Worm (Caenorhabditis elegans) whole organism, L1 larva: ENCODE data around the gene rme-4.

ENCODE experiments used
- C04F5.9 ChIP-seq: sonication (generic microtip); optimal IDR thresholded peaks from 2 replicates; lab custom pipeline; 2016; ENCODE audit warnings: missing genetic modification characterization, missing compliant biosample characterization
- Y116A8C.19 ChIP-seq: sonication (generic microtip); optimal IDR thresholded peaks from 2 replicates; lab custom pipeline; 2016; ENCODE audit warnings: missing compliant biosample characterization, missing genetic modification characterization, borderline replicate concordance
- alr-1 ChIP-seq: fragments of 200-800 bp; sonication (Bioruptor generic); optimal IDR thresholded peaks from 2 replicates; lab custom pipeline; 2018; ENCODE audit warnings: borderline replicate concordance, mild to moderate bottlenecking, missing genetic modification characterization, missing compliant biosample characterization
- blmp-1 ChIP-seq: fragments of 150-350 bp; optimal IDR thresholded peaks from 2 replicates; lab custom pipeline; 2014; ENCODE audit warnings: missing biosample characterization, missing genetic modification characterization
- ceh-82 ChIP-seq, 3 experiments: fragments of 150-350 bp in 1 of 3; sonication (generic microtip) in 2 of 3; optimal IDR thresholded peaks; 2 replicates each; lab custom pipeline; 2014 to 2017; ENCODE audit warnings: missing biosample characterization in 3 of 3, missing genetic modification characterization in 3 of 3
- ceh-88 ChIP-seq: fragments of 200-800 bp; sonication (Bioruptor generic); IDR thresholded peaks from 2 replicates; pipeline ENCODE4 v1.3.6; 2022; ENCODE audit warnings: missing genetic modification characterization, missing compliant biosample characterization
- egl-13 ChIP-seq: sonication (generic microtip); optimal IDR thresholded peaks from 2 replicates; lab custom pipeline; 2016; ENCODE audit warnings: missing genotype, missing genetic modification reagents, missing genetic modification characterization, missing compliant biosample characterization
- egl-27 ChIP-seq, 2 experiments: fragments of 150-350 bp in 1 of 2; sonication (generic microtip); optimal IDR thresholded peaks; 3 replicates each; lab custom pipeline; 2017 to 2018; ENCODE audit warnings: missing biosample characterization in 2 of 2, missing genetic modification characterization in 2 of 2, missing genetic modification reagents in 2 of 2
- elt-3 ChIP-seq, 6 experiments: fragments of 150-350 bp in 1 of 6; sonication (generic microtip); optimal IDR thresholded peaks; 2 replicates each; lab custom pipeline; 2017 to 2018; ENCODE audit warnings: missing biosample characterization in 6 of 6, missing genetic modification characterization in 6 of 6, inconsistent platforms in 1 of 6
- hlh-4 ChIP-seq: sonication (generic microtip); optimal IDR thresholded peaks from 2 replicates; lab custom pipeline; 2016; ENCODE audit warnings: mild to moderate bottlenecking, missing genetic modification characterization, missing compliant biosample characterization
- hpl-2 ChIP-seq: fragments of 150-350 bp; optimal IDR thresholded peaks from 2 replicates; lab custom pipeline; 2014; ENCODE audit warnings: missing biosample characterization, missing genetic modification reagents, missing genetic modification characterization
- irx-1 ChIP-seq: sonication (generic microtip); optimal IDR thresholded peaks from 2 replicates; lab custom pipeline; 2016; ENCODE audit warnings: missing genetic modification characterization, missing compliant biosample characterization
- isw-1 ChIP-seq: fragments of 200-800 bp; sonication (Bioruptor generic); IDR thresholded peaks from 2 replicates; pipeline ENCODE4 v1.3.6; 2022; ENCODE audit warnings: missing genetic modification characterization, missing compliant biosample characterization
- lin-14 ChIP-seq: fragments of 200-800 bp; sonication (Bioruptor generic); optimal IDR thresholded peaks from 2 replicates; lab custom pipeline; 2018; ENCODE audit warnings: mild to moderate bottlenecking, missing genetic modification characterization, moderate library complexity, missing compliant biosample characterization
- lin-15B ChIP-seq: fragments of 150-350 bp; sonication (generic microtip); optimal IDR thresholded peaks from 3 replicates; lab custom pipeline; 2014; ENCODE audit warnings: missing biosample characterization, missing genetic modification characterization
- lin-35 ChIP-seq, 2 experiments: fragments of 150-350 bp; optimal IDR thresholded peaks; 2 replicates each; lab custom pipeline; 2014; ENCODE audit warnings: missing biosample characterization in 2 of 2, missing genetic modification characterization in 2 of 2, missing genetic modification reagents in 2 of 2
- mdl-1 ChIP-seq, 2 experiments: fragments of 150-350 bp; optimal IDR thresholded peaks; 2 replicates each; lab custom pipeline; 2014 to 2017; ENCODE audit warnings: missing biosample characterization in 2 of 2, missing genetic modification characterization in 2 of 2, inconsistent platforms in 1 of 2
- mep-1 ChIP-seq: fragments of 150-350 bp; optimal IDR thresholded peaks from 2 replicates; lab custom pipeline; 2014; ENCODE audit warnings: missing biosample characterization, missing genetic modification characterization
- nhr-11 ChIP-seq: fragments of 150-350 bp; optimal IDR thresholded peaks from 2 replicates; lab custom pipeline; 2014; ENCODE audit warnings: missing biosample characterization, missing genetic modification characterization
- nhr-19 ChIP-seq: fragments of 200-800 bp; sonication (Bioruptor generic); conservative IDR thresholded peaks from 2 replicates; pipeline ENCODE4 v1.3.6; 2022; ENCODE audit warnings: missing genetic modification characterization, missing compliant biosample characterization
- nhr-20 ChIP-seq: sonication (generic microtip); optimal IDR thresholded peaks from 2 replicates; lab custom pipeline; 2016; ENCODE audit warnings: mild to moderate bottlenecking, missing genetic modification characterization, missing compliant biosample characterization
- nhr-71 ChIP-seq: sonication (generic microtip); optimal IDR thresholded peaks from 2 replicates; lab custom pipeline; 2016; ENCODE audit warnings: mild to moderate bottlenecking, missing genetic modification characterization, moderate library complexity, missing compliant biosample characterization
- nhr-76 ChIP-seq: sonication (generic microtip); optimal IDR thresholded peaks from 2 replicates; lab custom pipeline; 2017; ENCODE audit warnings: missing biosample characterization, missing genetic modification characterization
- nhr-84 ChIP-seq: sonication (generic microtip); optimal IDR thresholded peaks from 2 replicates; lab custom pipeline; 2017; ENCODE audit warnings: missing biosample characterization, missing genetic modification characterization
- nhr-85 ChIP-seq: sonication (generic microtip); peaks from one replicate; lab custom pipeline; 2016; ENCODE audit warnings: missing genetic modification characterization, inconsistent platforms, missing compliant biosample characterization
- pax-3 ChIP-seq: fragments of 200-800 bp; sonication (Bioruptor generic); optimal IDR thresholded peaks from 2 replicates; lab custom pipeline; 2018; ENCODE audit warnings: mild to moderate bottlenecking, missing genetic modification characterization, moderate library complexity, missing compliant biosample characterization
- rnt-1 ChIP-seq: sonication (generic microtip); optimal IDR thresholded peaks from 2 replicates; lab custom pipeline; 2016; ENCODE audit warnings: mild to moderate bottlenecking, missing genetic modification characterization, moderate library complexity, missing compliant biosample characterization
- snu-23 ChIP-seq: sonication (generic microtip); optimal IDR thresholded peaks from 2 replicates; lab custom pipeline; 2016; ENCODE audit warnings: missing genetic modification characterization, missing compliant biosample characterization
- sox-4 ChIP-seq: sonication (generic microtip); optimal IDR thresholded peaks from 2 replicates; lab custom pipeline; 2016; ENCODE audit warnings: missing genetic modification characterization, missing compliant biosample characterization
- sptf-1 ChIP-seq: fragments of 150-350 bp; optimal IDR thresholded peaks from 2 replicates; lab custom pipeline; 2014; ENCODE audit warnings: missing biosample characterization, missing genetic modification characterization
- swsn-7 ChIP-seq: sonication (generic microtip); optimal IDR thresholded peaks from 2 replicates; lab custom pipeline; 2016; ENCODE audit warnings: missing genetic modification characterization, missing compliant biosample characterization
- tbx-2 ChIP-seq: sonication (generic microtip); optimal IDR thresholded peaks from 2 replicates; lab custom pipeline; 2016; ENCODE audit warnings: missing genetic modification characterization, missing compliant biosample characterization
- unc-62 ChIP-seq: fragments of 150-350 bp; optimal IDR thresholded peaks from 2 replicates; lab custom pipeline; 2014; ENCODE audit warnings: missing biosample characterization, missing genetic modification reagents, missing genetic modification characterization
- unc-86 ChIP-seq: sonication (generic microtip); optimal IDR thresholded peaks from 2 replicates; lab custom pipeline; 2016; ENCODE audit warnings: missing genetic modification characterization, missing compliant biosample characterization
- zip-4 ChIP-seq: fragments of 200-800 bp; sonication (Bioruptor generic); optimal IDR thresholded peaks from 2 replicates; lab custom pipeline; 2018; ENCODE audit warnings: mild to moderate bottlenecking, missing genetic modification characterization, moderate library complexity, missing compliant biosample characterization
- ztf-11 ChIP-seq, 2 experiments: sonication (generic microtip); optimal IDR thresholded peaks; 2 replicates each; lab custom pipeline; 2016 to 2017; ENCODE audit warnings: missing genetic modification characterization in 2 of 2, missing biosample characterization in 1 of 2, missing compliant biosample characterization in 1 of 2
- ztf-4 ChIP-seq: fragments of 150-350 bp; optimal IDR thresholded peaks from 2 replicates; lab custom pipeline; 2014; ENCODE audit warnings: missing biosample characterization, missing genetic modification characterization

The rme-4 gene

ce11 chrX:10355650-10356049 lies 24.0 kb downstream of the rme-4 start, which contains the start of gene R07E3.7:
Gene R07E3.7, minus strand, starts transcription at chrX:10355750.
- no peak for TF ChIP-seq mep-1 (tag; lab: Kevin White, UChicago)
- no peak for TF ChIP-seq unc-86 (tag; lab: Kevin White, UChicago)
- no peak for TF ChIP-seq swsn-7 (tag; lab: Kevin White, UChicago)
- no peak for TF ChIP-seq blmp-1 (tag; lab: Kevin White, UChicago)
- no peak for TF ChIP-seq lin-14
- TF ChIP-seq nhr-19 = no peak
- TF ChIP-seq C04F5.9 (tag; lab: Kevin White, UChicago) = no peak
- no peak for TF ChIP-seq isw-1 (GFP tag; lab: Robert Waterston, UW)
- no peak for TF ChIP-seq nhr-71 (tag; lab: Kevin White, UChicago)
- no peak for TF ChIP-seq pax-3 (tag; lab: Kevin White, UChicago)
- TF ChIP-seq ztf-4 (tag; lab: Kevin White, UChicago) = no peak
- TF ChIP-seq elt-3 (tag; optimal IDR thresholded peaks at IDR 0.05; lab: Kevin White, UChicago) = no peak
- TF ChIP-seq egl-27 (tag; optimal IDR thresholded peaks at IDR 0.05; lab: Kevin White, UChicago) = no peak
- no peak for TF ChIP-seq rnt-1 (tag; lab: Kevin White, UChicago)
- TF ChIP-seq ztf-11 (tag; optimal IDR thresholded peaks at IDR 0.05; lab: Kevin White, UChicago) = no peak
- TF ChIP-seq irx-1 (tag; lab: Kevin White, UChicago) = no peak

ce11 chrX:10353857-10354256 lies 25.8 kb downstream of the rme-4 start:
- TF ChIP-seq nhr-11 (tag; lab: Kevin White, UChicago) (no peak), nhr-84 (no peak), hlh-4 (tag; lab: Kevin White, UChicago) (no peak), nhr-85 (tag; lab: Kevin White, UChicago) (no peak), ztf-11 (tag; optimal IDR thresholded peaks at IDR 0.05; lab: Kevin White, UChicago) (no peak), tbx-2 (tag; lab: Kevin White, UChicago) (no peak), unc-62 (no peak), ztf-4 (tag; lab: Kevin White, UChicago) (no peak), ceh-82 (tag; optimal IDR thresholded peaks at IDR 0.05; lab: Kevin White, UChicago) (no peak), zip-4 (GFP tag; lab: Kevin White, UChicago) (no peak), sox-4 (tag; lab: Kevin White, UChicago) (no peak), ceh-88 (GFP tag; lab: Robert Waterston, UW) (no peak), nhr-71 (tag; lab: Kevin White, UChicago) (no peak), mdl-1 (tag; optimal IDR thresholded peaks at IDR 0.05; lab: Kevin White, UChicago) (no peak), hpl-2 (GFP tag; lab: Kevin White, UChicago) (no peak), lin-15B (no peak), sptf-1 (tag; lab: Kevin White, UChicago) (no peak), nhr-76 (tag; lab: Kevin White, UChicago) (no peak)

ce11 chrX:10350151-10350550 lies 29.5 kb downstream of the rme-4 start:
- TF ChIP-seq snu-23 (GFP tag; lab: Kevin White, UChicago) = peak; percentile 23
- TF ChIP-seq elt-3 (tag; optimal IDR thresholded peaks at IDR 0.05; lab: Kevin White, UChicago) = peak in 2 of 6 experiments; percentile 35 to 42
- peak in 1 of 2 experiments; percentile 3 for TF ChIP-seq lin-35 (GFP tag; optimal IDR thresholded peaks at IDR 0.05; lab: Kevin White, UChicago)
- peak; percentile 18 for TF ChIP-seq lin-14
- peak; percentile 9 for TF ChIP-seq mep-1 (tag; lab: Kevin White, UChicago)
- TF ChIP-seq irx-1 (tag; lab: Kevin White, UChicago) = peak; percentile 28
- TF ChIP-seq egl-13 (tag; lab: Kevin White, UChicago) = no peak
- peak; percentile 97 for TF ChIP-seq nhr-85 (tag; lab: Kevin White, UChicago)
- no peak for TF ChIP-seq alr-1 (tag; lab: Kevin White, UChicago)
- TF ChIP-seq Y116A8C.19 (tag; lab: Kevin White, UChicago) = no peak
- TF ChIP-seq blmp-1 (tag; lab: Kevin White, UChicago) = peak; percentile 56
- peak; percentile 18 for TF ChIP-seq nhr-20
